Worm (Caenorhabditis elegans): ENCODE results near the gene mdt-8.

The mdt-8 gene

ce11 chrII:11538741-11539140, 5.1 kb upstream of the mdt-8 start, which contains the start of gene Y62F5A.9:
Gene Y62F5A.9 (minus strand): TSS chrII:11538841.
- TF ChIP-seq hmbx-1 (tag; optimal IDR thresholded peaks at IDR 0.05) = no peak
- TF ChIP-seq hmg-4 (GFP tag; optimal IDR thresholded peaks at IDR 0.05) = no peak
- no peak for TF ChIP-seq F13C5.2 (tag; optimal IDR thresholded peaks at IDR 0.05)
- TF ChIP-seq tbx-11 (GFP tag; IDR thresholded peaks at IDR 0.05) = no peak
- no peak for TF ChIP-seq ceh-36 (tag; optimal IDR thresholded peaks at IDR 0.05)
- no peak for TF ChIP-seq tra-4 (tag; optimal IDR thresholded peaks at IDR 0.05)
- TF ChIP-seq ama-1 (optimal IDR thresholded peaks at IDR 0.05) = no peak
- TF ChIP-seq ceh-13 (GFP tag; optimal IDR thresholded peaks at IDR 0.05) = no peak
- no peak for TF ChIP-seq flt-1 (GFP tag; IDR thresholded peaks at IDR 0.05)
- no peak for TF ChIP-seq B0310.2 (tag; optimal IDR thresholded peaks at IDR 0.05)
- TF ChIP-seq aly-1 (tag; optimal IDR thresholded peaks at IDR 0.05) = no peak
- no peak for TF ChIP-seq hnd-1 (tag; optimal IDR thresholded peaks at IDR 0.05)
- TF ChIP-seq ets-7 (tag; optimal IDR thresholded peaks at IDR 0.05) = no peak
- no peak for TF ChIP-seq scrt-1 (GFP tag; IDR thresholded peaks at IDR 0.05)
- no peak for TF ChIP-seq pes-1 (GFP tag; IDR thresholded peaks at IDR 0.05)
- TF ChIP-seq tbx-37 (GFP tag; conservative IDR thresholded peaks at IDR 0.05) = no peak
- no peak for TF ChIP-seq sea-1 (GFP tag; conservative IDR thresholded peaks at IDR 0.05)

ce11 chrII:11537606-11538016, 4.0 kb upstream of the mdt-8 start:
- TF ChIP-seq ceh-36 (tag; optimal IDR thresholded peaks at IDR 0.05) = peak; percentile 32
- no peak for TF ChIP-seq hnd-1 (tag; optimal IDR thresholded peaks at IDR 0.05)
- peak; percentile 66 for TF ChIP-seq hmbx-1 (tag; optimal IDR thresholded peaks at IDR 0.05)
- no peak for TF ChIP-seq F13C5.2 (tag; optimal IDR thresholded peaks at IDR 0.05)
- TF ChIP-seq ceh-13 (GFP tag; optimal IDR thresholded peaks at IDR 0.05) = no peak
- no peak for TF ChIP-seq tra-4 (tag; optimal IDR thresholded peaks at IDR 0.05)
- TF ChIP-seq pes-1 (GFP tag; IDR thresholded peaks at IDR 0.05) = peak; percentile 71
- peak; percentile 76 for TF ChIP-seq B0310.2 (tag; optimal IDR thresholded peaks at IDR 0.05)
- peak; percentile 98 for TF ChIP-seq ama-1 (optimal IDR thresholded peaks at IDR 0.05)
- peak; percentile 46; the same call in 1 of the 2 replicates for TF ChIP-seq sea-1 (GFP tag; conservative IDR thresholded peaks at IDR 0.05)
- TF ChIP-seq tbx-37 (GFP tag; conservative IDR thresholded peaks at IDR 0.05) = no peak
- TF ChIP-seq hmg-4 (GFP tag; optimal IDR thresholded peaks at IDR 0.05) = peak; percentile 69
- peak; percentile 9; the same call in 1 of the 2 replicates for TF ChIP-seq flt-1 (GFP tag; IDR thresholded peaks at IDR 0.05)

ce11 chrII:11537115-11537514, 3.5 kb upstream of the mdt-8 start:
- TF ChIP-seq hnd-1 (tag; optimal IDR thresholded peaks at IDR 0.05) (no peak), ceh-36 (tag; optimal IDR thresholded peaks at IDR 0.05) (no peak), ets-7 (tag; optimal IDR thresholded peaks at IDR 0.05) (peak; percentile 33), hmg-4 (GFP tag; optimal IDR thresholded peaks at IDR 0.05) (peak; percentile 43)

- TF ChIP-seq F13C5.2 (tag; optimal IDR thresholded peaks at IDR 0.05) (no peak), pes-1 (GFP tag; IDR thresholded peaks at IDR 0.05) (no peak), aly-1 (tag; optimal IDR thresholded peaks at IDR 0.05) (no peak), hmbx-1 (tag; optimal IDR thresholded peaks at IDR 0.05) (no peak), ets-7 (tag; optimal IDR thresholded peaks at IDR 0.05) (no peak), ceh-13 (GFP tag; optimal IDR thresholded peaks at IDR 0.05) (no peak), ceh-36 (tag; optimal IDR thresholded peaks at IDR 0.05) (no peak), ama-1 (optimal IDR thresholded peaks at IDR 0.05) (no peak), flt-1 (GFP tag; IDR thresholded peaks at IDR 0.05) (no peak), tra-4 (tag; optimal IDR thresholded peaks at IDR 0.05) (no peak), B0310.2 (tag; optimal IDR thresholded peaks at IDR 0.05) (no peak), tbx-37 (GFP tag; conservative IDR thresholded peaks at IDR 0.05) (no peak), tbx-11 (GFP tag; IDR thresholded peaks at IDR 0.05) (no peak), scrt-1 (GFP tag; IDR thresholded peaks at IDR 0.05) (no peak), hmg-4 (GFP tag; optimal IDR thresholded peaks at IDR 0.05) (no peak)
These were observed 2.9 kb upstream of the mdt-8 start for ce11 chrII:11536505-11536904.

ce11 chrII:11535924-11536323, 2.3 kb upstream of the mdt-8 start:
- TF ChIP-seq ets-7 (tag; optimal IDR thresholded peaks at IDR 0.05) (no peak), flt-1 (GFP tag; IDR thresholded peaks at IDR 0.05) (no peak), hmbx-1 (tag; optimal IDR thresholded peaks at IDR 0.05) (no peak), ama-1 (optimal IDR thresholded peaks at IDR 0.05) (no peak), sea-1 (GFP tag; conservative IDR thresholded peaks at IDR 0.05) (no peak), scrt-1 (GFP tag; IDR thresholded peaks at IDR 0.05) (no peak), hnd-1 (tag; optimal IDR thresholded peaks at IDR 0.05) (no peak), F13C5.2 (tag; optimal IDR thresholded peaks at IDR 0.05) (no peak), ceh-36 (tag; optimal IDR thresholded peaks at IDR 0.05) (no peak), hmg-4 (GFP tag; optimal IDR thresholded peaks at IDR 0.05) (no peak), tbx-11 (GFP tag; IDR thresholded peaks at IDR 0.05) (no peak), aly-1 (tag; optimal IDR thresholded peaks at IDR 0.05) (no peak), B0310.2 (tag; optimal IDR thresholded peaks at IDR 0.05) (no peak), ceh-13 (GFP tag; optimal IDR thresholded peaks at IDR 0.05) (no peak), tbx-37 (GFP tag; conservative IDR thresholded peaks at IDR 0.05) (no peak), pes-1 (GFP tag; IDR thresholded peaks at IDR 0.05) (no peak), tra-4 (tag; optimal IDR thresholded peaks at IDR 0.05) (no peak)

ce11 chrII:11535429-11535828, 1.8 kb upstream of the mdt-8 start:
- TF ChIP-seq aly-1 (tag; optimal IDR thresholded peaks at IDR 0.05) (no peak), hmbx-1 (tag; optimal IDR thresholded peaks at IDR 0.05) (no peak), ama-1 (optimal IDR thresholded peaks at IDR 0.05) (no peak), sea-1 (GFP tag; conservative IDR thresholded peaks at IDR 0.05) (peak; percentile 56; the same call in 1 of the 2 replicates), scrt-1 (GFP tag; IDR thresholded peaks at IDR 0.05) (no peak), tra-4 (tag; optimal IDR thresholded peaks at IDR 0.05) (no peak), ceh-13 (GFP tag; optimal IDR thresholded peaks at IDR 0.05) (no peak), hmg-4 (GFP tag; optimal IDR thresholded peaks at IDR 0.05) (peak; percentile 74), hnd-1 (tag; optimal IDR thresholded peaks at IDR 0.05) (no peak), tbx-37 (GFP tag; conservative IDR thresholded peaks at IDR 0.05) (0 out of 2 replicates have a peak, but pooled peaks have one; percentile 4), flt-1 (GFP tag; IDR thresholded peaks at IDR 0.05) (peak; percentile 35; the same call in 1 of the 2 replicates), B0310.2 (tag; optimal IDR thresholded peaks at IDR 0.05) (no peak), pes-1 (GFP tag; IDR thresholded peaks at IDR 0.05) (0 out of 2 replicates have a peak, but pooled peaks have one; percentile 7), ceh-36 (tag; optimal IDR thresholded peaks at IDR 0.05) (peak; percentile 11)

- peak; percentile 63 for TF ChIP-seq tbx-11 (GFP tag; IDR thresholded peaks at IDR 0.05)
- TF ChIP-seq hnd-1 (tag; optimal IDR thresholded peaks at IDR 0.05) = peak; percentile 36
- TF ChIP-seq ceh-13 (GFP tag; optimal IDR thresholded peaks at IDR 0.05) = peak; percentile 14
- peak; percentile 71; the same call in 1 of the 2 replicates for TF ChIP-seq scrt-1 (GFP tag; IDR thresholded peaks at IDR 0.05)
- peak; percentile 13 for TF ChIP-seq hmg-4 (GFP tag; optimal IDR thresholded peaks at IDR 0.05)
- peak; percentile 79 for TF ChIP-seq sea-1 (GFP tag; conservative IDR thresholded peaks at IDR 0.05)
- TF ChIP-seq flt-1 (GFP tag; IDR thresholded peaks at IDR 0.05) = peak; percentile 82
- TF ChIP-seq ets-7 (tag; optimal IDR thresholded peaks at IDR 0.05) = peak; percentile 70
- peak; percentile 86 for TF ChIP-seq pes-1 (GFP tag; IDR thresholded peaks at IDR 0.05)
- peak; percentile 86 for TF ChIP-seq tbx-37 (GFP tag; conservative IDR thresholded peaks at IDR 0.05)
These were observed 948 bp upstream of the mdt-8 start, which contains the start of gene Y62F5A.12 for ce11 chrII:11534429-11535099. Gene Y62F5A.12 (minus strand): TSS chrII:11534479.

All from whole organism, early embryonic.